Worm (Caenorhabditis elegans) whole organism, L3 larva: ENCODE measurements around the gene W01H2.2.

ENCODE experiments used
- R02D3.7 ChIP-seq: fragments of 150-350 bp; optimal IDR thresholded peaks from 2 replicates; lab custom pipeline; 2014; ENCODE audit warnings: missing biosample characterization, missing genetic modification characterization
- ZK546.5 ChIP-seq: sonication (generic microtip); optimal IDR thresholded peaks from 2 replicates; lab custom pipeline; 2017; ENCODE audit warnings: missing biosample characterization, missing genetic modification characterization
- aly-2 ChIP-seq: fragments of 150-350 bp; optimal IDR thresholded peaks from 2 replicates; lab custom pipeline; 2014; ENCODE audit warnings: missing biosample characterization, missing genetic modification characterization
- ama-1 ChIP-seq: fragments of 150-350 bp; optimal IDR thresholded peaks from 2 replicates; lab custom pipeline; 2018
- ceh-16 ChIP-seq: sonication (generic microtip); optimal IDR thresholded peaks from 2 replicates; lab custom pipeline; 2017; ENCODE audit warnings: missing biosample characterization, missing genetic modification characterization
- ceh-28 ChIP-seq: fragments of 150-350 bp; optimal IDR thresholded peaks from 2 replicates; lab custom pipeline; 2014; ENCODE audit warnings: missing biosample characterization, missing genetic modification reagents, missing genetic modification characterization
- ceh-82 ChIP-seq: fragments of 150-350 bp; optimal IDR thresholded peaks from 2 replicates; lab custom pipeline; 2014; ENCODE audit warnings: missing biosample characterization, missing genetic modification characterization
- ceh-9 ChIP-seq: sonication (generic microtip); optimal IDR thresholded peaks from 2 replicates; lab custom pipeline; 2018; ENCODE audit warnings: missing biosample characterization, missing genetic modification characterization
- daf-12 ChIP-seq: fragments of 150-350 bp; optimal IDR thresholded peaks from 2 replicates; lab custom pipeline; 2014; ENCODE audit warnings: missing biosample characterization, missing genetic modification reagents, missing genetic modification characterization
- egl-27 ChIP-seq: sonication (generic microtip); optimal IDR thresholded peaks from 4 replicates; lab custom pipeline; 2017; ENCODE audit warnings: missing biosample characterization, missing genetic modification reagents, missing genetic modification characterization
- egl-5 ChIP-seq: fragments of 150-350 bp; optimal IDR thresholded peaks from 2 replicates; lab custom pipeline; 2017; ENCODE audit warnings: missing biosample characterization, missing genetic modification reagents, missing genetic modification characterization, inconsistent platforms
- elt-1 ChIP-seq: fragments of 150-350 bp; optimal IDR thresholded peaks from 2 replicates; lab custom pipeline; 2014; ENCODE audit warnings: missing biosample characterization, missing genetic modification characterization
- elt-2 ChIP-seq: sonication (generic microtip); optimal IDR thresholded peaks from 2 replicates; lab custom pipeline; 2016; ENCODE audit warnings: missing genetic modification reagents, mild to moderate bottlenecking, missing genetic modification characterization, missing compliant biosample characterization
- elt-3 ChIP-seq, 3 experiments: fragments of 150-350 bp in 1 of 3; sonication (generic microtip) in 2 of 3; optimal IDR thresholded peaks; 2 replicates in 2 of 3; 4 replicates in 1 of 3; lab custom pipeline; 2014 to 2017; ENCODE audit warnings: missing biosample characterization in 3 of 3, missing genetic modification characterization in 3 of 3
- eor-1 ChIP-seq, 2 experiments: fragments of 150-350 bp; optimal IDR thresholded peaks; 2 replicates each; lab custom pipeline; 2014 to 2018; ENCODE audit warnings: missing biosample characterization in 2 of 2, missing genetic modification characterization in 2 of 2
- fkh-10 ChIP-seq: sonication (generic microtip); optimal IDR thresholded peaks from 2 replicates; lab custom pipeline; 2017; ENCODE audit warnings: missing biosample characterization, missing genetic modification reagents, missing genetic modification characterization
- fkh-2 ChIP-seq: fragments of 150-350 bp; optimal IDR thresholded peaks from 2 replicates; lab custom pipeline; 2014; ENCODE audit warnings: missing biosample characterization, missing genetic modification reagents, missing genetic modification characterization
- fos-1 ChIP-seq: fragments of 150-350 bp; optimal IDR thresholded peaks from 2 replicates; lab custom pipeline; 2014; ENCODE audit warnings: missing biosample characterization, missing genetic modification characterization
- hmg-11 ChIP-seq: sonication (generic microtip); optimal IDR thresholded peaks from 2 replicates; lab custom pipeline; 2016; ENCODE audit warnings: missing genetic modification characterization, missing compliant biosample characterization
- jun-1 ChIP-seq: fragments of 150-350 bp; optimal IDR thresholded peaks from 2 replicates; lab custom pipeline; 2014; ENCODE audit warnings: missing biosample characterization, missing genetic modification reagents, missing genetic modification characterization
- lin-15B ChIP-seq: fragments of 150-350 bp; optimal IDR thresholded peaks from 2 replicates; lab custom pipeline; 2014; ENCODE audit warnings: missing biosample characterization, missing genetic modification characterization
- lin-39 ChIP-seq: fragments of 150-350 bp; optimal IDR thresholded peaks from 2 replicates; lab custom pipeline; 2018; ENCODE audit warnings: missing biosample characterization, missing genetic modification reagents, missing genetic modification characterization
- lsy-12 ChIP-seq: sonication (generic microtip); optimal IDR thresholded peaks from 2 replicates; lab custom pipeline; 2016; ENCODE audit warnings: mild to moderate bottlenecking, missing genetic modification characterization, missing compliant biosample characterization
- mdl-1 ChIP-seq: fragments of 150-350 bp; optimal IDR thresholded peaks from 2 replicates; lab custom pipeline; 2014; ENCODE audit warnings: missing biosample characterization, missing genetic modification characterization
- mml-1 ChIP-seq: fragments of 150-350 bp; sonication (generic microtip); optimal IDR thresholded peaks from 3 replicates; lab custom pipeline; 2014; ENCODE audit warnings: missing biosample characterization, missing genetic modification characterization
- nfya-1 ChIP-seq: sonication (generic microtip); optimal IDR thresholded peaks from 2 replicates; lab custom pipeline; 2017; ENCODE audit warnings: missing genetic modification characterization, mild to moderate bottlenecking, missing compliant biosample characterization, antibody characterized with exemption, moderate library complexity; ENCODE audit not compliant: insufficient read depth
- nhr-11 ChIP-seq: fragments of 150-350 bp; optimal IDR thresholded peaks from 2 replicates; lab custom pipeline; 2014; ENCODE audit warnings: missing biosample characterization, missing genetic modification characterization
- nhr-12 ChIP-seq: fragments of 150-350 bp; optimal IDR thresholded peaks from 2 replicates; lab custom pipeline; 2014; ENCODE audit warnings: missing biosample characterization, missing genetic modification characterization
- nhr-23 ChIP-seq: fragments of 150-350 bp; optimal IDR thresholded peaks from 2 replicates; lab custom pipeline; 2014; ENCODE audit warnings: missing biosample characterization, missing genetic modification reagents, missing genetic modification characterization
- nhr-237 ChIP-seq: fragments of 150-350 bp; optimal IDR thresholded peaks from 2 replicates; lab custom pipeline; 2014; ENCODE audit warnings: missing biosample characterization, missing genetic modification characterization
- nhr-25 ChIP-seq: sonication (generic microtip); optimal IDR thresholded peaks from 2 replicates; lab custom pipeline; 2017; ENCODE audit warnings: missing biosample characterization, missing genetic modification characterization
- nhr-28 ChIP-seq: fragments of 150-350 bp; optimal IDR thresholded peaks from 2 replicates; lab custom pipeline; 2014; ENCODE audit warnings: missing biosample characterization, missing genetic modification characterization
- nhr-43 ChIP-seq: sonication (generic microtip); optimal IDR thresholded peaks from 2 replicates; lab custom pipeline; 2016; ENCODE audit warnings: mild to moderate bottlenecking, missing genetic modification characterization, missing compliant biosample characterization; ENCODE audit not compliant: poor library complexity, severe bottlenecking
- nhr-67 ChIP-seq: fragments of 150-350 bp; optimal IDR thresholded peaks from 2 replicates; lab custom pipeline; 2014; ENCODE audit warnings: missing biosample characterization, missing genetic modification characterization
- nhr-76 ChIP-seq: fragments of 150-350 bp; sonication (generic microtip); optimal IDR thresholded peaks from 5 replicates; lab custom pipeline; 2014; ENCODE audit warnings: missing biosample characterization, missing genetic modification characterization
- nhr-77 ChIP-seq: fragments of 150-350 bp; optimal IDR thresholded peaks from 2 replicates; lab custom pipeline; 2014; ENCODE audit warnings: missing biosample characterization, missing genetic modification characterization
- pha-4 ChIP-seq: fragments of 150-350 bp; optimal IDR thresholded peaks from 2 replicates; lab custom pipeline; 2014; ENCODE audit warnings: missing biosample characterization, missing genetic modification reagents, missing genetic modification characterization
- pqm-1 ChIP-seq: fragments of 150-350 bp; optimal IDR thresholded peaks from 2 replicates; lab custom pipeline; 2017; ENCODE audit warnings: missing biosample characterization, missing genetic modification characterization, inconsistent platforms
- sea-2 ChIP-seq: fragments of 150-350 bp; sonication (generic microtip); optimal IDR thresholded peaks from 4 replicates; lab custom pipeline; 2014; ENCODE audit warnings: missing biosample characterization, missing genetic modification reagents, missing genetic modification characterization
- skn-1 ChIP-seq: fragments of 150-350 bp; optimal IDR thresholded peaks from 2 replicates; lab custom pipeline; 2014; ENCODE audit warnings: missing biosample characterization, missing genetic modification characterization
- snpc-4 ChIP-seq: fragments of 150-350 bp; optimal IDR thresholded peaks from 2 replicates; lab custom pipeline; 2014; ENCODE audit warnings: missing biosample characterization, missing genetic modification characterization
- tbx-2 ChIP-seq: sonication (generic microtip); optimal IDR thresholded peaks from 2 replicates; lab custom pipeline; 2016; ENCODE audit warnings: mild to moderate bottlenecking, missing genetic modification characterization, missing compliant biosample characterization
- unc-39 ChIP-seq: sonication (generic microtip); optimal IDR thresholded peaks from 4 replicates; lab custom pipeline; 2017; ENCODE audit warnings: missing biosample characterization, missing genetic modification characterization
- unc-62 ChIP-seq: fragments of 150-350 bp; sonication (generic microtip); optimal IDR thresholded peaks from 4 replicates; lab custom pipeline; 2014; ENCODE audit warnings: missing biosample characterization, missing genetic modification reagents, missing genetic modification characterization
- zag-1 ChIP-seq: fragments of 150-350 bp; optimal IDR thresholded peaks from 2 replicates; lab custom pipeline; 2014; ENCODE audit warnings: missing biosample characterization, missing genetic modification characterization
- ztf-11 ChIP-seq: fragments of 150-350 bp; optimal IDR thresholded peaks from 2 replicates; lab custom pipeline; 2014; ENCODE audit warnings: missing biosample characterization, missing genetic modification characterization
- ztf-4 ChIP-seq: fragments of 150-350 bp; optimal IDR thresholded peaks from 2 replicates; lab custom pipeline; 2014; ENCODE audit warnings: missing biosample characterization, missing genetic modification characterization

The W01H2.2 gene

DNA sequence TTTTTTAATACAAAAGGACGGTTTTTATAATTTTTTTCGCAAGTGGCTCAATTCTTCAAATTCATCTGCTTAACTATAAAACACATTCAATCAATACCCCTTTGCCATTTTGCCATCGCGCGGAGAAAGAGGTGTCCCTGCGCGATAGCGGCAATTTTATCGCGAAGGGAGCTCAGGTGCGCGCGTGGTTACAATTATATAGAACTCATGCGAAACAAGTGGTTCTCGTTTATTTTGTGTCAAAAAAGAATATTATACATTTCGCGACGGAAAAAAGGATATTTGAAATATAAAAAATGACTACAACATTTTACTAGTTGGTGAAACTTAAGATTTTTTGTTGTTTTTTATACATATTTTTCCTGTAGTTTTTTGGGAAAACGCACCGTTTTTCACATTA, 9.1 kb downstream of the W01H2.2 start (continued):
- TF ChIP-seq lin-15B (tag; lab: Kevin White, UChicago) (peak; percentile 44), nhr-12 (tag; lab: Kevin White, UChicago) (peak; percentile 34), zag-1 (tag; lab: Kevin White, UChicago) (peak; percentile 95), pqm-1 (tag; lab: Kevin White, UChicago) (peak; percentile 82), ceh-28 (tag; lab: Kevin White, UChicago) (peak; percentile 100), R02D3.7 (tag; lab: Kevin White, UChicago) (peak; percentile 95), ceh-16 (peak; percentile 68), fkh-10 (GFP tag; lab: Kevin White, UChicago) (peak; percentile 97), lin-39 (peak; percentile 99), elt-1 (tag; lab: Kevin White, UChicago) (peak; percentile 88), nhr-77 (tag; lab: Kevin White, UChicago) (peak; percentile 100), nhr-43 (peak; percentile 99), nfya-1 (tag; lab: Kevin White, UChicago) (peak; percentile 98), unc-62 (GFP tag; lab: Kevin White, UChicago) (peak; percentile 97), unc-39 (tag; lab: Kevin White, UChicago) (no peak)
- TF ChIP-seq, all 47 proteins: peak for 44

DNA sequence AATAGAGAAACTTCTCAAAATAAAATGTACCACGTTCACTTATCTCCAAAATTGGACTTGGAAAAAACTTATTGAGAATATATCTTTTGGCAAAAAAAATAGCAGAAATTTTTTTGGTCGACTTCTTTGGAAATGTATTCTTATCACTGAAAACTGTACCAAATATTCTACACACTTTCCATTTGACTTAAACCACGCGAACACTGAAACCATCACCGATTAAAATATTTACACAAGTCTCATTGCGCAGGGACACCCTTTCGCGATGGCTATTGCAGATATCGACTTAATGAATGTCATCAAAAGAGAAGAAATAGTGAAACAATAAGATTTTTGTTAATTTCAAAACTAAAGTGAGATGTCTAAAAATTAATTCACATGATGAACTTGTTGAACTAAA, 9.8 kb downstream of the W01H2.2 start:
- peak; percentile 49 for TF ChIP-seq nhr-25 (tag; lab: Kevin White, UChicago)
- TF ChIP-seq elt-3 (tag; optimal IDR thresholded peaks at IDR 0.05; lab: Kevin White, UChicago), result peak in 1 of 3 experiments; percentile 86
- TF ChIP-seq lsy-12 (tag; lab: Kevin White, UChicago), result no peak
- TF ChIP-seq unc-62 (GFP tag; lab: Kevin White, UChicago), result no peak
- TF ChIP-seq nhr-77 (tag; lab: Kevin White, UChicago), result peak; percentile 82
- no peak for TF ChIP-seq fkh-2 (tag; lab: Kevin White, UChicago)
- no peak for TF ChIP-seq zag-1 (tag; lab: Kevin White, UChicago)
- no peak for TF ChIP-seq ztf-11
- peak; percentile 5 for TF ChIP-seq elt-2 (tag; lab: Kevin White, UChicago)
- TF ChIP-seq nhr-43, result peak; percentile 89
- TF ChIP-seq egl-5 (tag; lab: Kevin White, UChicago), result no peak
- TF ChIP-seq snpc-4 (tag; lab: Kevin White, UChicago), result no peak
- no peak for TF ChIP-seq lin-39
- TF ChIP-seq nhr-23 (tag; lab: Kevin White, UChicago), result peak; percentile 69
- peak; percentile 48 for TF ChIP-seq jun-1 (tag; lab: Kevin White, UChicago)
- no peak for TF ChIP-seq hmg-11 (tag; lab: Kevin White, UChicago)
- TF ChIP-seq ZK546.5, result no peak
- no peak for TF ChIP-seq fos-1 (tag; lab: Kevin White, UChicago)
- TF ChIP-seq skn-1 (tag; lab: Kevin White, UChicago), result peak; percentile 79
- peak; percentile 8 for TF ChIP-seq fkh-10 (GFP tag; lab: Kevin White, UChicago)
- no peak for TF ChIP-seq ztf-4
- no peak for TF ChIP-seq nhr-12 (tag; lab: Kevin White, UChicago)
- TF ChIP-seq egl-27 (tag; lab: Kevin White, UChicago), result no peak
- TF ChIP-seq eor-1 (tag; optimal IDR thresholded peaks at IDR 0.05; lab: Kevin White, UChicago), result no peak
- TF ChIP-seq mml-1 (tag; lab: Kevin White, UChicago), result no peak
- TF ChIP-seq pqm-1 (tag; lab: Kevin White, UChicago), result peak; percentile 60
- TF ChIP-seq nhr-237 (tag; lab: Kevin White, UChicago), result no peak
- no peak for TF ChIP-seq tbx-2
- peak; percentile 30 for TF ChIP-seq nhr-11
- no peak for TF ChIP-seq aly-2 (tag; lab: Kevin White, UChicago)
- no peak for TF ChIP-seq ceh-28 (tag; lab: Kevin White, UChicago)
- TF ChIP-seq R02D3.7 (tag; lab: Kevin White, UChicago), result no peak
- TF ChIP-seq nhr-76 (tag; lab: Kevin White, UChicago), result no peak
- TF ChIP-seq pha-4 (tag; lab: Kevin White, UChicago), result peak; percentile 45
- no peak for TF ChIP-seq nhr-28 (tag; lab: Kevin White, UChicago)
- TF ChIP-seq unc-39 (tag; lab: Kevin White, UChicago), result no peak
- no peak for TF ChIP-seq lin-15B (tag; lab: Kevin White, UChicago)
- no peak for TF ChIP-seq nfya-1 (tag; lab: Kevin White, UChicago)
- TF ChIP-seq elt-1 (tag; lab: Kevin White, UChicago), result no peak
- no peak for TF ChIP-seq ceh-16
- TF ChIP-seq nhr-67 (tag; lab: Kevin White, UChicago), result no peak
- TF ChIP-seq ama-1 (lab: Kevin White, UChicago), result no peak
- TF ChIP-seq ceh-82 (tag; lab: Kevin White, UChicago), result no peak
- no peak for TF ChIP-seq daf-12 (tag; lab: Kevin White, UChicago)
- TF ChIP-seq ceh-9 (tag; lab: Kevin White, UChicago), result no peak
- no peak for TF ChIP-seq mdl-1 (tag; lab: Kevin White, UChicago)
- TF ChIP-seq sea-2 (GFP tag; lab: Kevin White, UChicago), result no peak
